Worm (Caenorhabditis elegans): ENCODE data around the gene C56G2.9.

Gene C56G2.9

DNA sequence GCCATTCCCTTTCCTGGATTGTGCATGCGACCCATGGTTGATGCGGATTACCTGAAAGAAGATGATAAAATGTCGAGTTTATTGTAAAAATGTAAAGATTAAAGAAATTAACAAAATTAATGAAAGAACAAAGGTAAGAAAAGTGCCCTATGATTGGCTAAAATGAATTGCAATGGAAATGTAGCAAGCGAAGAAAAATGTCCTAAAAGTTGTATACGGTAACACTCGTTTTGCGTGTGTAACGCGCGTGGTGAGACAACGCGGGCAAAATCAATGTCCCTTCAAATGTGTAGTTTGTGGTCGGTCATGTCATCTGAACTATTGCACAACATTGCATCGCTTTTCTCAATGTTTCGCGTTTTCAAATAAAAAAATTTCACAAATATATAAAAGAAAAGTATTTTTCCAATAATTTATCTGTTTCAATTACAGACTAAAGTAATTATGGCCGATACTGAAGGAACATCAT lies 31.9 kb upstream of the C56G2.9 start, which contains the start of the genes rps-13 and nfx-1 (continued):
- no peak for TF ChIP-seq ceh-32 (tag; optimal IDR thresholded peaks at IDR 0.05; ENCODE audit: poor library complexity)
- TF ChIP-seq zip-11 (GFP tag; IDR thresholded peaks at IDR 0.05) = no peak

DNA sequence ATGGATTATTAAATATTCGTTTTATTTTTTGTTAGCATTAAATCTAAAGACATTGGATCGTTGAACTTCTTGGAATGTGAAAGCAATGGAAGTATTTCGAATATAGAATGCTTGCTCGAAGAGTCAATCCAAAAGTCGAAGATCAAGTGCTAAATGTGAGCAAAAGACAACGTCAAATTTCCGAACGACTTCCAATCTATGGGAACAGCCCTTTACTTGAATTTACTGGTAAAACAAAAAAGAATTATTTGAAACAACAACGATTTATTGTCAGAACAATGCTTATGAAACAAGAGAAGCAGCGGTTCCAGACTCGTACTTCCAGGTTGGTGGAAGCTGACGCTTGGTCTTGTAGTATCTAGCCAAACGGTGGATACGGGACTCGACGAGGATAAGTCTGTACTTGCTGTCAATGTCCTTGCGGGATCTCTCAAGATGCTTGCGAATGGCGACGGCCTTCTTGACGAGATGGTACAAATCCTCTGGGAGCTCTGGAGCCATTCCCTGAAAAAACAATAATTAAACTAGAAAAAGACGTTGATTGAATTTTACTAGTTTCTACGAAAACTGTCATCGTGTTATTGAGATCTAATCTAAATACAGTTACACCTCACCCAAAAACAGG lies 30.8 kb upstream of the C56G2.9 start:
- TF ChIP-seq lim-7 (GFP tag; IDR thresholded peaks at IDR 0.05) = peak; percentile 3; the same call in 1 of the 2 replicates
- no peak for TF ChIP-seq cey-2 (tag; optimal IDR thresholded peaks at IDR 0.05; ENCODE audit: borderline replicate concordance, insufficient read depth)
- peak; percentile 94 for TF ChIP-seq F49E8.2 (tag; optimal IDR thresholded peaks at IDR 0.05; ENCODE audit: borderline replicate concordance)
- TF ChIP-seq hmg-1.1 (GFP tag; IDR thresholded peaks at IDR 0.05) = no peak
- no peak for TF ChIP-seq zfp-3 (GFP tag; conservative IDR thresholded peaks at IDR 0.05)
- TF ChIP-seq nhr-102 (tag; optimal IDR thresholded peaks at IDR 0.05) = no peak
- TF ChIP-seq fos-1 (tag; optimal IDR thresholded peaks at IDR 0.05) = peak; percentile 21
- TF ChIP-seq sdz-12 (GFP tag; optimal IDR thresholded peaks at IDR 0.05) = no peak
- TF ChIP-seq F10B5.3 (tag; optimal IDR thresholded peaks at IDR 0.05) = no peak
- 0 out of 2 replicates have a peak, but pooled peaks have one; percentile 6 for TF ChIP-seq Y75B8A.6 (GFP tag; IDR thresholded peaks at IDR 0.05)
- TF ChIP-seq lin-13 (GFP tag; optimal IDR thresholded peaks at IDR 0.05) = no peak
- TF ChIP-seq daf-16 (GFP tag; optimal IDR thresholded peaks at IDR 0.05) = no peak
- TF ChIP-seq daf-16 (tag; optimal IDR thresholded peaks at IDR 0.05) = peak; percentile 16
- TF ChIP-seq D1046.2 (GFP tag; IDR thresholded peaks at IDR 0.05) = no peak
- TF ChIP-seq unc-130 (GFP tag; optimal IDR thresholded peaks at IDR 0.05) = peak; percentile 61
- no peak for TF ChIP-seq zip-2 (tag; optimal IDR thresholded peaks at IDR 0.05)
- peak; percentile 7 for TF ChIP-seq nhr-111 (GFP tag; optimal IDR thresholded peaks at IDR 0.05)
- peak; percentile 48; the same call in 1 of the 2 replicates for TF ChIP-seq pha-4 (GFP tag; IDR thresholded peaks at IDR 0.05)
- TF ChIP-seq pha-4 (tag; optimal IDR thresholded peaks at IDR 0.05) = no peak
- peak; percentile 28 for TF ChIP-seq mes-2 (tag; optimal IDR thresholded peaks at IDR 0.05; ENCODE audit: poor library complexity, severe bottlenecking)
- no peak for TF ChIP-seq nhr-28 (tag; optimal IDR thresholded peaks at IDR 0.05)
- TF ChIP-seq ctbp-1 (GFP tag; IDR thresholded peaks at IDR 0.05) = peak; percentile 59; the same call in 1 of the 2 replicates
- TF ChIP-seq arid-1 (GFP tag; conservative IDR thresholded peaks at IDR 0.05) = peak; percentile 44; the same call in 1 of the 2 replicates
- TF ChIP-seq nhr-237 (tag; optimal IDR thresholded peaks at IDR 0.05) = no peak
- no peak for TF ChIP-seq daf-8 (GFP tag; IDR thresholded peaks at IDR 0.05)
- no peak for TF ChIP-seq lin-1 (GFP tag; IDR thresholded peaks at IDR 0.05)
- TF ChIP-seq tra-1 (GFP tag; IDR thresholded peaks at IDR 0.05) = peak; percentile 51; the same call in 1 of the 2 replicates
- TF ChIP-seq nhr-77 (tag; optimal IDR thresholded peaks at IDR 0.05) = no peak
- TF ChIP-seq vab-7 (GFP tag; IDR thresholded peaks at IDR 0.05) = 0 out of 2 replicates have a peak, but pooled peaks have one; percentile 12
- no peak for TF ChIP-seq pqm-1 (tag; optimal IDR thresholded peaks at IDR 0.05)
- no peak for TF ChIP-seq zfp-2 (tag; optimal IDR thresholded peaks at IDR 0.05)
- no peak for TF ChIP-seq Y5F2A.4 (GFP tag; optimal IDR thresholded peaks at IDR 0.05)
- TF ChIP-seq egl-43 (GFP tag; IDR thresholded peaks at IDR 0.05) = 0 out of 2 replicates have a peak, but pooled peaks have one; percentile 56
- TF ChIP-seq nhr-48 (tag; optimal IDR thresholded peaks at IDR 0.05) = no peak
- peak in 1 of 2 experiments; percentile 7 for TF ChIP-seq lsy-2 (tag; optimal IDR thresholded peaks at IDR 0.05)
- TF ChIP-seq aha-1 (tag) = peak; percentile 5
- peak; percentile 71 for TF ChIP-seq lin-38 (GFP tag; IDR thresholded peaks at IDR 0.05)
- TF ChIP-seq dve-1 (tag; optimal IDR thresholded peaks at IDR 0.05; ENCODE audit: insufficient read depth) = no peak
- TF ChIP-seq dmd-6 (GFP tag; IDR thresholded peaks at IDR 0.05) = no peak
- TF ChIP-seq daf-19 (GFP tag; conservative IDR thresholded peaks at IDR 0.05) = no peak
- no peak for TF ChIP-seq F26F4.8 (GFP tag; conservative IDR thresholded peaks at IDR 0.05)
- TF ChIP-seq lin-39 (tag; optimal IDR thresholded peaks at IDR 0.05) = no peak
- no peak for TF ChIP-seq unc-39 (tag; optimal IDR thresholded peaks at IDR 0.05)
- no peak for TF ChIP-seq nhr-25 (tag; optimal IDR thresholded peaks at IDR 0.05; ENCODE audit: borderline replicate concordance, insufficient read depth)
- peak; percentile 13 for TF ChIP-seq spr-1 (tag; optimal IDR thresholded peaks at IDR 0.05)

All from whole organism, L4 larva.